Fruit fly (Drosophila melanogaster): ENCODE data around the gene BBS1.

Gene BBS1

DNA sequence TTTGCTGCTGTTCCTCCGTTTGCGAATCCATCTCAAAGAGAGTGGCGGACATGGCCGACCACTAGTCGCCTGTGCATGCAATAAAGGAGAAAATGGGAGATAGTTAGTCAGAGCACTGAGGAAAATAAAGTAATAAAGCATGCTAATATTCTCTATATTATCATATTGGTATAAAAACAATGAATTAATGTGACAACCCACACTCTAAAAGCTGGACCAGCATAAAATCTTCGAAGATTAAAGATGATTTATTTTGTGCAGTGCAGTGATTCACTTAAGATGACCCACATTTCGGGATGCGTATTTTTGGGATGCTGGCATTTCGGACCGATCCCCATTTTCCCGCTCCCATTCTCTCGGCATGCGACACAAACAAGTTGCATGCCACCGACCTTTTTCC, 22.1 kb downstream of the BBS1 start (continued):
- no peak for TF ChIP-seq Ets21C (GFP tag; optimal IDR thresholded peaks at IDR 0.05)
- no peak for TF ChIP-seq Smox (GFP tag; optimal IDR thresholded peaks at IDR 0.05)
- TF ChIP-seq CG3032 (tag; optimal IDR thresholded peaks at IDR 0.05) = no peak
- no peak for TF ChIP-seq Eip93F (GFP tag; optimal IDR thresholded peaks at IDR 0.05)
- TF ChIP-seq Hr4 (GFP tag; optimal IDR thresholded peaks at IDR 0.05) = peak; percentile 66
- no peak for TF ChIP-seq CG16779 (tag; optimal IDR thresholded peaks at IDR 0.05)
- TF ChIP-seq CG11902 (GFP tag; optimal IDR thresholded peaks at IDR 0.05) = no peak
- TF ChIP-seq eg (GFP tag; IDR thresholded peaks at IDR 0.05) = peak; percentile 77
- TF ChIP-seq dac (GFP tag; optimal IDR thresholded peaks at IDR 0.05) = no peak
- no peak for TF ChIP-seq Sox102F (GFP tag; optimal IDR thresholded peaks at IDR 0.05)
- TF ChIP-seq Met (GFP tag; optimal IDR thresholded peaks at IDR 0.05) = no peak
- no peak for TF ChIP-seq CG9139 (GFP tag; optimal IDR thresholded peaks at IDR 0.05)
- TF ChIP-seq lz (GFP tag; optimal IDR thresholded peaks at IDR 0.05) = no peak
- peak; percentile 62; the same call in 2 of the 3 replicates for TF ChIP-seq CG6163 (GFP tag; IDR thresholded peaks at IDR 0.05)
- no peak for TF ChIP-seq Eip75B (GFP tag; optimal IDR thresholded peaks at IDR 0.05)
- no peak for TF ChIP-seq CG6792 (GFP tag; optimal IDR thresholded peaks at IDR 0.05)
- TF ChIP-seq CG1621 (tag; optimal IDR thresholded peaks at IDR 0.05) = no peak
- no peak for TF ChIP-seq CG10669 (GFP tag; optimal IDR thresholded peaks at IDR 0.05)
- no peak for TF ChIP-seq Gug (GFP tag; IDR thresholded peaks at IDR 0.05)
- no peak for TF ChIP-seq Sox15 (GFP tag; optimal IDR thresholded peaks at IDR 0.05)
- peak; percentile 80 for TF ChIP-seq Eip78C (GFP tag)
- TF ChIP-seq svp (GFP tag) = no peak
- TF ChIP-seq CG6808 (GFP tag; optimal IDR thresholded peaks at IDR 0.05) = no peak
- no peak for TF ChIP-seq fd85E (GFP tag; optimal IDR thresholded peaks at IDR 0.05)
- TF ChIP-seq Sox14 (GFP tag; optimal IDR thresholded peaks at IDR 0.05) = no peak

DNA sequence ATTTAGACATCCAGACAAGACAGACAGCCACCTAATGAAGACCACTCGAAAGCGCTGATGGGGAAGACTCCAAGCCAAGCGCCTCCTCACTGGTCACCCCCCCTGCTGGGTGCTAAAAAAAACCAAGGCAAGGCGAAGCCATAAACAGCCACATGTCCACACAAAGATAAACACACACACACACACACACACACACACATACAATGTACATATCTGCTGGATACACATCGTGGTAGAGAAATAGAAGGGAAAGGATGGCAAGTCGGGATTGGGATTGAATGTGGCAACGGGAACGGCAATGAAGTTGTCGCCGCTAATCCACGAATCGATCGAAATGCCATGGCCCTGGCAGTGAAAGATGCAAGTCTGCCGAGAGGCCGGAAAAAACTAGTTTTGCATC, 23.7 kb downstream of the BBS1 start:
- TF ChIP-seq pdm3 (GFP tag; optimal IDR thresholded peaks at IDR 0.05) = no peak
- peak in 1 of 2 experiments; percentile 34 for TF ChIP-seq ss (GFP tag; optimal IDR thresholded peaks at IDR 0.05)

DNA sequence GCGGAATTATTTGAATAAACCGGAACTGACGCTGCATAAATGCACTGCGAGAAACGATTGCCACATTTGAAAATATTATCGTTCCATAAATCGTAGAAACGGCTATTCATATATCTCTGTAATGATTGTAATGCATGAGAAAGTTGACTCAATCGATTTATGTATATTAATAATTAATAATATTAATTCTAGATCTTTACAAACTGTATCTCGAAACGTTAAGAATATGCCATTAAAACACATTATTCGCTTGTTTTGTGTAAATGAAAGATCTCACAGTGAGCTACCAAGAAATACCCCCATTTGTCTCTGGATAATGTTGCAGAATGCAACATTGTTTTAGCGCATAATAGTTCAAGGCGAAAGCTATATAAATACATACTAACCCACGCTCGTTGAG, 24.1 kb downstream of the BBS1 start:
- TF ChIP-seq salr (GFP tag; optimal IDR thresholded peaks at IDR 0.05) = peak; percentile 72 to 86
- TF ChIP-seq pdm3 (GFP tag; optimal IDR thresholded peaks at IDR 0.05) = peak; percentile 43
- peak; percentile 74 for TF ChIP-seq fd59A (GFP tag; optimal IDR thresholded peaks at IDR 0.05)
- peak; percentile 86 for TF ChIP-seq CG4318 (GFP tag; optimal IDR thresholded peaks at IDR 0.05)
- peak; percentile 9 for TF ChIP-seq CG31627 (GFP tag; optimal IDR thresholded peaks at IDR 0.05)
- TF ChIP-seq CG11294 (GFP tag; IDR thresholded peaks at IDR 0.05) = no peak; the same call in 1 of the 2 replicates
- no peak for TF ChIP-seq Eip93F (GFP tag; optimal IDR thresholded peaks at IDR 0.05)
- peak; percentile 77 for TF ChIP-seq CG6808 (GFP tag; optimal IDR thresholded peaks at IDR 0.05)
- TF ChIP-seq acj6 (GFP tag; optimal IDR thresholded peaks at IDR 0.05) = peak; percentile 77
- TF ChIP-seq CG10669 (GFP tag; optimal IDR thresholded peaks at IDR 0.05) = peak; percentile 87
- no peak for TF ChIP-seq Hr38 (GFP tag; optimal IDR thresholded peaks at IDR 0.05)
- TF ChIP-seq Smox (GFP tag; optimal IDR thresholded peaks at IDR 0.05) = peak; percentile 24
- peak; percentile 82 for TF ChIP-seq achi (GFP tag; optimal IDR thresholded peaks at IDR 0.05)
- TF ChIP-seq CG11902 (GFP tag; optimal IDR thresholded peaks at IDR 0.05) = peak; percentile 25
- TF ChIP-seq CG6276 (GFP tag; optimal IDR thresholded peaks at IDR 0.05) = peak; percentile 76
- peak; percentile 78 for TF ChIP-seq CG1621 (tag; optimal IDR thresholded peaks at IDR 0.05)
- peak; percentile 48 for TF ChIP-seq CG8319 (GFP tag; optimal IDR thresholded peaks at IDR 0.05)
- TF ChIP-seq Sox14 (GFP tag; optimal IDR thresholded peaks at IDR 0.05) = peak; percentile 28
- no peak for TF ChIP-seq vri (GFP tag; optimal IDR thresholded peaks at IDR 0.05)
- peak; percentile 66 for TF ChIP-seq Lpt (GFP tag; optimal IDR thresholded peaks at IDR 0.05)
- peak; percentile 22; the same call in 1 of the 2 replicates for TF ChIP-seq Gug (GFP tag; IDR thresholded peaks at IDR 0.05)
- no peak for TF ChIP-seq Blimp-1 (GFP tag; optimal IDR thresholded peaks at IDR 0.05)
- peak; percentile 78 for TF ChIP-seq CG34406 (GFP tag; optimal IDR thresholded peaks at IDR 0.05)
- TF ChIP-seq Hr4 (GFP tag; optimal IDR thresholded peaks at IDR 0.05) = peak; percentile 77
- peak; percentile 73 for TF ChIP-seq CG6792 (GFP tag; optimal IDR thresholded peaks at IDR 0.05)
- peak; percentile 59 for TF ChIP-seq esn (GFP tag; optimal IDR thresholded peaks at IDR 0.05)
- peak; percentile 82 for TF ChIP-seq CG8632 (GFP tag; optimal IDR thresholded peaks at IDR 0.05)
- TF ChIP-seq topi (GFP tag; optimal IDR thresholded peaks at IDR 0.05) = peak; percentile 49
- peak; percentile 84 for TF ChIP-seq CG3032 (tag; optimal IDR thresholded peaks at IDR 0.05)
- TF ChIP-seq eg (GFP tag; IDR thresholded peaks at IDR 0.05) = peak; percentile 71
- TF ChIP-seq Ets96B (tag; optimal IDR thresholded peaks at IDR 0.05) = peak; percentile 86
- peak; percentile 62 for TF ChIP-seq CG7368 (GFP tag; optimal IDR thresholded peaks at IDR 0.05)
- peak; percentile 85 for TF ChIP-seq CG15336 (GFP tag; IDR thresholded peaks at IDR 0.05)
- TF ChIP-seq net (GFP tag; optimal IDR thresholded peaks at IDR 0.05) = peak; percentile 70
- peak; percentile 67 for TF ChIP-seq CG9139 (GFP tag; optimal IDR thresholded peaks at IDR 0.05)
